1 fruit fly cellular context compared by ENCODE assay signal in the genomic region with DNA sequence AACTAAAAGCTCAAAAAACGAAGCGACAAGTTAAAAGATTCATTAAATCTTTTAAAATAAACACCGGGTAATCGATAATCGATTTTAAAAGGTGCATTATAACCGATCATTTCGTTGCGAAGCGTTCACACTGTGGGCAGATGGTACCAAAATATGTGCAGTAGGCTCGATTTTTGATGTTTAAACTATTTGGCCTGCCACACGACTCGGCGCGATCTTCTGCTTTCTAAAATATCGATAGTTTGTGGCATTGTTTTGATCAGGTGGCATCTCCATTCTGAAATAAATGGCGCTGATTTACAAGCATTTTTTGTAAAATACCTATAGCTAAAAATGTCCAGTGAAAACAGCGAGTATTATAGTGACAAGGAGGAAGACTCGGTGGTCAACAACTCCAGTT.
TF ChIP-seq lines count a peak whose summit lies in the region.

Gene CG10445 (minus strand): TSS at position 104 of the 400 bp plus-strand sequence.
Gene lds (plus strand): TSS at position 236 of the 400 bp plus-strand sequence.

TF ChIP-seq in whole organism, embryonic, 481 proteins besides CTCF, POLR2A, EP300 and RAD21 (continued from another document):
- no peak for TF ChIP-seq rib (GFP tag; IDR thresholded peaks at IDR 0.05; lab: Robert Waterston, UW)
- no peak for TF ChIP-seq Usf (GFP tag; optimal IDR thresholded peaks at IDR 0.05; lab: Kevin White, UChicago)
- TF ChIP-seq pho (GFP tag; optimal IDR thresholded peaks at IDR 0.05; lab: Kevin White, UChicago), result no peak
- no peak for TF ChIP-seq CG4404 (GFP tag; IDR thresholded peaks at IDR 0.05; lab: Robert Waterston, UW)
- TF ChIP-seq row (GFP tag; IDR thresholded peaks at IDR 0.05; lab: Robert Waterston, UW), result peak; percentile 76
- no peak for TF ChIP-seq CG1602 (GFP tag; optimal IDR thresholded peaks at IDR 0.05; lab: Kevin White, UChicago)
- TF ChIP-seq CG12744 (GFP tag; optimal IDR thresholded peaks at IDR 0.05; lab: Kevin White, UChicago), result no peak
- TF ChIP-seq CG3281 (GFP tag; optimal IDR thresholded peaks at IDR 0.05; lab: Kevin White, UChicago), result no peak
- peak; percentile 87 for TF ChIP-seq Dp (GFP tag; optimal IDR thresholded peaks at IDR 0.05; lab: Kevin White, UChicago)
- no peak for TF ChIP-seq al (GFP tag; IDR thresholded peaks at IDR 0.05; lab: Robert Waterston, UW)
- TF ChIP-seq Hr3 (GFP tag; optimal IDR thresholded peaks at IDR 0.05; lab: Kevin White, UChicago), result no peak
- TF ChIP-seq gfzf (GFP tag; optimal IDR thresholded peaks at IDR 0.05; lab: Kevin White, UChicago), result peak; percentile 48
- peak; percentile 84 for TF ChIP-seq amos (GFP tag; IDR thresholded peaks at IDR 0.05; lab: Robert Waterston, UW; ENCODE audit: partially characterized antibody)
- no peak for TF ChIP-seq lilli (GFP tag; optimal IDR thresholded peaks at IDR 0.05; lab: Kevin White, UChicago)
- TF ChIP-seq CG9817 (tag; optimal IDR thresholded peaks at IDR 0.05; lab: Kevin White, UChicago), result no peak
- TF ChIP-seq bigmax (GFP tag; optimal IDR thresholded peaks at IDR 0.05; lab: Kevin White, UChicago), result no peak
- no peak for TF ChIP-seq tgo (GFP tag; IDR thresholded peaks at IDR 0.05; lab: Robert Waterston, UW)
- TF ChIP-seq CG6272 (GFP tag; IDR thresholded peaks at IDR 0.05; lab: Robert Waterston, UW), result no peak
- peak; percentile 76 for TF ChIP-seq CG34224 (GFP tag; IDR thresholded peaks at IDR 0.05; lab: Robert Waterston, UW; ENCODE audit: partially characterized antibody)
- TF ChIP-seq sug (tag; optimal IDR thresholded peaks at IDR 0.05; lab: Kevin White, UChicago), result no peak
- TF ChIP-seq Meics (GFP tag; optimal IDR thresholded peaks at IDR 0.05; lab: Kevin White, UChicago), result no peak
- TF ChIP-seq pb (GFP tag; optimal IDR thresholded peaks at IDR 0.05; lab: Kevin White, UChicago), result no peak
- peak; percentile 50 for TF ChIP-seq CG10267 (tag; optimal IDR thresholded peaks at IDR 0.05; lab: Kevin White, UChicago)
- TF ChIP-seq CG32532 (GFP tag; IDR thresholded peaks at IDR 0.05; lab: Robert Waterston, UW), result no peak
- no peak for TF ChIP-seq wdn (GFP tag; IDR thresholded peaks at IDR 0.05; lab: Robert Waterston, UW)
- no peak for TF ChIP-seq gce (GFP tag; IDR thresholded peaks at IDR 0.05; lab: Robert Waterston, UW)
- TF ChIP-seq Ets97D (GFP tag; optimal IDR thresholded peaks at IDR 0.05; lab: Kevin White, UChicago), result peak; percentile 67
- no peak for TF ChIP-seq bab2 (GFP tag; optimal IDR thresholded peaks at IDR 0.05; lab: Kevin White, UChicago)
- peak; percentile 48 for TF ChIP-seq mam (GFP tag; optimal IDR thresholded peaks at IDR 0.05; lab: Kevin White, UChicago)
- no peak for TF ChIP-seq sisA (GFP tag; IDR thresholded peaks at IDR 0.05; lab: Robert Waterston, UW)
- TF ChIP-seq CG11504 (tag; optimal IDR thresholded peaks at IDR 0.05; lab: Kevin White, UChicago), result no peak
- no peak for TF ChIP-seq CG6683 (GFP tag; optimal IDR thresholded peaks at IDR 0.05; lab: Kevin White, UChicago)
- TF ChIP-seq dmrt99B (tag; optimal IDR thresholded peaks at IDR 0.05; lab: Kevin White, UChicago), result no peak
- no peak for TF ChIP-seq fru (optimal IDR thresholded peaks at IDR 0.05; lab: Kevin White, UChicago)
- no peak for TF ChIP-seq CG2889 (GFP tag; IDR thresholded peaks at IDR 0.05; lab: Robert Waterston, UW)
- TF ChIP-seq gem (tag; optimal IDR thresholded peaks at IDR 0.05; lab: Kevin White, UChicago), result no peak
- TF ChIP-seq CG15514 (GFP tag; optimal IDR thresholded peaks at IDR 0.05; lab: Kevin White, UChicago), result peak; percentile 57
- no peak for TF ChIP-seq h (optimal IDR thresholded peaks at IDR 0.05; lab: Kevin White, UChicago)
- peak; percentile 22; the same call in 1 of the 2 replicates for TF ChIP-seq sob (GFP tag; IDR thresholded peaks at IDR 0.05; lab: Robert Waterston, UW)
- no peak for TF ChIP-seq tx (GFP tag; optimal IDR thresholded peaks at IDR 0.05; lab: Kevin White, UChicago)
- no peak for TF ChIP-seq ttk (GFP tag; IDR thresholded peaks at IDR 0.05; lab: Robert Waterston, UW)
- TF ChIP-seq hbn (GFP tag; IDR thresholded peaks at IDR 0.05; lab: Robert Waterston, UW; ENCODE audit: partially characterized antibody), result peak; percentile 79
- no peak for TF ChIP-seq CG2875 (GFP tag; optimal IDR thresholded peaks at IDR 0.05; lab: Kevin White, UChicago)
- peak; percentile 89 for TF ChIP-seq CG1603 (tag; optimal IDR thresholded peaks at IDR 0.05; lab: Kevin White, UChicago)
- no peak for TF ChIP-seq Spps (tag; optimal IDR thresholded peaks at IDR 0.05; lab: Kevin White, UChicago)
- TF ChIP-seq CG8478 (optimal IDR thresholded peaks at IDR 0.05; lab: Kevin White, UChicago), result no peak
- peak; percentile 63 for TF ChIP-seq CG2129 (GFP tag; IDR thresholded peaks at IDR 0.05; lab: Robert Waterston, UW; ENCODE audit: partially characterized antibody)
- TF ChIP-seq CG1529 (GFP tag; optimal IDR thresholded peaks at IDR 0.05; lab: Kevin White, UChicago), result no peak
- TF ChIP-seq CG4328 (GFP tag; optimal IDR thresholded peaks at IDR 0.05; lab: Kevin White, UChicago), result no peak
- no peak for TF ChIP-seq CG3838 (GFP tag; optimal IDR thresholded peaks at IDR 0.05; lab: Kevin White, UChicago)
- TF ChIP-seq chn (GFP tag; optimal IDR thresholded peaks at IDR 0.05; lab: Kevin White, UChicago), result peak; percentile 11
- TF ChIP-seq MBD-R2 (GFP tag; IDR thresholded peaks at IDR 0.05; lab: Robert Waterston, UW), result peak; percentile 90
- no peak for TF ChIP-seq CG7745 (tag; optimal IDR thresholded peaks at IDR 0.05; lab: Kevin White, UChicago)
- no peak for TF ChIP-seq CG13424 (tag; optimal IDR thresholded peaks at IDR 0.05; lab: Kevin White, UChicago)
- TF ChIP-seq salm (tag; optimal IDR thresholded peaks at IDR 0.05; lab: Kevin White, UChicago), result no peak
- TF ChIP-seq crp (GFP tag; optimal IDR thresholded peaks at IDR 0.05; lab: Kevin White, UChicago), result peak in 1 of 2 experiments; percentile 52
- no peak for TF ChIP-seq CG12942 (GFP tag; optimal IDR thresholded peaks at IDR 0.05; lab: Kevin White, UChicago)
- TF ChIP-seq CG11696 (GFP tag; IDR thresholded peaks at IDR 0.05; lab: Robert Waterston, UW), result no peak
- TF ChIP-seq CG17186 (GFP tag; optimal IDR thresholded peaks at IDR 0.05; lab: Kevin White, UChicago), result peak; percentile 79
- no peak for TF ChIP-seq CG4820 (GFP tag; optimal IDR thresholded peaks at IDR 0.05; lab: Kevin White, UChicago)
- no peak for TF ChIP-seq ranshi (GFP tag; IDR thresholded peaks at IDR 0.05; lab: Robert Waterston, UW)
- no peak for TF ChIP-seq H15 (GFP tag; IDR thresholded peaks at IDR 0.05; lab: Robert Waterston, UW)
- no peak for TF ChIP-seq CG14014 (GFP tag; IDR thresholded peaks at IDR 0.05; lab: Robert Waterston, UW)
- TF ChIP-seq zen2 (GFP tag; IDR thresholded peaks at IDR 0.05; lab: Robert Waterston, UW; ENCODE audit: partially characterized antibody), result peak; percentile 71
- peak; percentile 72; the same call in 1 of the 3 replicates for TF ChIP-seq CG6175 (GFP tag; IDR thresholded peaks at IDR 0.05; lab: Robert Waterston, UW)
- TF ChIP-seq CG33213 (GFP tag; optimal IDR thresholded peaks at IDR 0.05; lab: Kevin White, UChicago), result peak; percentile 23
- TF ChIP-seq D19A (tag; optimal IDR thresholded peaks at IDR 0.05; lab: Kevin White, UChicago), result no peak
- no peak for TF ChIP-seq maf-S (GFP tag; optimal IDR thresholded peaks at IDR 0.05; lab: Kevin White, UChicago)
- TF ChIP-seq CG16813 (GFP tag; IDR thresholded peaks at IDR 0.05; lab: Robert Waterston, UW; ENCODE audit: partially characterized antibody), result peak; percentile 88
- no peak for TF ChIP-seq toy (GFP tag; IDR thresholded peaks at IDR 0.05; lab: Robert Waterston, UW)
- no peak for TF ChIP-seq pan (optimal IDR thresholded peaks at IDR 0.05; lab: Kevin White, UChicago)
- TF ChIP-seq pan (GFP tag; optimal IDR thresholded peaks at IDR 0.05 in 1 of 2, IDR thresholded peaks at IDR 0.05 in 1 of 2), result no peak
- TF ChIP-seq CG7357 (GFP tag; IDR thresholded peaks at IDR 0.05; lab: Robert Waterston, UW), result peak; percentile 98
- TF ChIP-seq aop (GFP tag; IDR thresholded peaks at IDR 0.05; lab: Robert Waterston, UW), result no peak
- TF ChIP-seq CG18764 (GFP tag; optimal IDR thresholded peaks at IDR 0.05; lab: Kevin White, UChicago), result peak; percentile 14
